Fruit fly (Drosophila melanogaster): Measurements from ENCODE around the gene Cad96Ca.

Gene Cad96Ca

DNA sequence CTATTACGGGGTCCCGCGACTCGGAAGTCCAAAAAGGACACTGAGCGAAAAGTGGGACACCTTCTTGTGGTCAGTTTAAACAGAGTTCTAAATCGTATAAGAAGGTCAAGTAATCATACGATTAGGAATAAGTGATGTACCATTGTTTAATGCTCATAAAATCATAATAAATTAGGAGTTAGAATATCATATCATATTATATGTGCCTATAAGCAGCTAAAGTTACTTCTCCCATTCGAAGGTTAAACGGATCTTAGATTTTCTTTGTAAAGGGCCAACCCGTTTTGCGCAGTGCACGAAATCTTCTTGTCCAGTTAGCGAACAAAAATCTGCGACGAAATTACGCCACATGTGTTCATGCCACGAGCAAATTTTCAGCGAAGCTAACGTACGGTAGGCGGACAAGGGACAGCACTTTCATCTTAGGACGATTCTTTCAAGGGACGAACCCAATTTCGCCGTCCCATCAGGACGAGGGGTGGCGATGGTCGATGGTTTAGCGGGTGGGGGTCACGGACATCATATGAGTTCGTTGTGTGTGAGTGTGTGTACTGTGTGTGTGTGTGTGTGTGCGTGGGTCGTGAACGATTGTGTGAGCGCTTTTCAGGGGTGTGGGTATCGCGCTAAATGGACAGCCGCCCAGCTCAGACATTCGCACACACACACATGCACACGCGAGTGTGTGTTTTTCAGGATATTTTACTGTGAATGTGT, 39.7 kb downstream of the Cad96Ca start:
- TF ChIP-seq CG8478 (optimal IDR thresholded peaks at IDR 0.05) = no peak
- TF ChIP-seq Dll (optimal IDR thresholded peaks at IDR 0.05) = no peak
- TF ChIP-seq psq (optimal IDR thresholded peaks at IDR 0.05) = no peak
- no peak for TF ChIP-seq pan (optimal IDR thresholded peaks at IDR 0.05)
- no peak for TF ChIP-seq usp (GFP tag; optimal IDR thresholded peaks at IDR 0.05)
- TF ChIP-seq EcR (GFP tag; optimal IDR thresholded peaks at IDR 0.05) = no peak

DNA sequence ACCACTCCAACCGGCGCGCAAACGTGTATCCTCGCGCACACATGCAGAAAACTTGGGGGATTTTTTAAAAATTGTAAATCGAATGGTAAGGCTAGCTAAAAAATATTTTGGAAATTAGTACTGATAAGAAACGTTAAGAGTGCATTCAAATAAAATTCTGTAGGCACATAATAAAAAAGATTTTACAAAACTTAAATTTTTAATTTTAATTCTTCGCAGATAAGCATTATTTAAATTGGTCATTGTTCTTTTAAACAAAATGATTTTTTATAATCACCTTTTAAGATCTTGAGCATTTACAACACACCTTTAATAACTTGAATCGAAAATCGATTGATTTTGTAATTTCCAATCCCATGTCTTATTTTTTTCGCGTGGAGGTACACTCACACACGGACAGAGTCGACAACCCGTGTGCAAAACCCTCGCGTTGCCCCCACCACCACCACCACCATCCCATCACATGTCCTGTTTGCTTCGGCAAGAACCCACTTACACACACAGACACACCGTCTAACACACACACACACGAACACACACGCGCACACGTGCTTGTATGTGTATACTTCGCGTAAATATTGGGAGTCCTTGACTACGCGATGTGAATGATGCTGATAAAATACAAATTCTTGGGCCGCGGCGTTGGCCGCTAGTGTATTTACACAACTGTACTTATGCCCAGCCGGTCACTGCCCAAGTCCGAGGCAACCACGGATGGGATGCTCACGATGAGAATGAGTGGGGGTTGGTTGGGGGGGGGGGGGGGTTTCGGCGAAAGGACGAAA, 40.5 kb downstream of the Cad96Ca start:
- TF ChIP-seq CG8478 (optimal IDR thresholded peaks at IDR 0.05) (no peak), EcR (GFP tag; optimal IDR thresholded peaks at IDR 0.05) (no peak), usp (GFP tag; optimal IDR thresholded peaks at IDR 0.05) (no peak), Dll (optimal IDR thresholded peaks at IDR 0.05) (no peak), pan (optimal IDR thresholded peaks at IDR 0.05) (no peak), psq (optimal IDR thresholded peaks at IDR 0.05) (no peak)

DNA sequence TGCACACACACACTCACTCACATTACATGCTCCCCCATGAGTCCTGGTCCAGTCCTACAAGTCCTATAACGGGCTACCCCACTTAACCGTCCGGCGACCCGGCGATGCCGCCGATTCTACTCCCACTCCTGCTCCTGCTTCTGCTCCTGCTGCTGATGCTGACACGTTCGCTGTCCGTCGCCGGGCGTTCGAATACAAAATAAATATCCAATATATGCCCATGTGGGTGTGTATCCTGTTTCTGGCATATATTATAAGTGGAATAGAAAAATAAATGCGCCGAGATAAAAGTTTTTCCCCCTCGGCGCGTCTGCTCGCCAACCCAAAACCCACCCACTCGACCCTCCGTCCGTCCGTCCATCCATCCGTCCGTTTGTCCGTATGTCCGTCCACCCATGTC, 41.3 kb downstream of the Cad96Ca start:
- TF ChIP-seq CG8478 (optimal IDR thresholded peaks at IDR 0.05) = no peak
- TF ChIP-seq pan (optimal IDR thresholded peaks at IDR 0.05) = no peak
- TF ChIP-seq usp (GFP tag; optimal IDR thresholded peaks at IDR 0.05) = no peak
- no peak for TF ChIP-seq Dll (optimal IDR thresholded peaks at IDR 0.05)
- no peak for TF ChIP-seq EcR (GFP tag; optimal IDR thresholded peaks at IDR 0.05)

DNA sequence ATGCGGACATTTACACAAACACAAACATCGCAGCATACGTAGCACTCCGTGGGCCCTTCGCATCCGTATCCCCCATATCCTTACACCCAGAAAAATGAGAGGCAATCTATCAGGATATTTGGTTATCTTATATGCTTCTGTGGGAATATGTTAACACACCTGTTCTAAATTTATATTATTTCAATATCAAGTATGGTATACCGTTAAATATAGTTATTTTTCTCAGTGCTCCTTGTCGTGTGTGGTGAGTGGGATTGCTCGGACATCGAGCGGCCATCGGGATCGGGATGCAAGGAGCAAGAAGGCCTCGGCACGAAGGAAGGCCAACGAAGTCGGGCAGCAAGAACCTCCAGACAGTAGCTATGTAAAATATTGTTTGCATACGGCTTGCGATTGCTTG, 46.6 kb downstream of the Cad96Ca start:
- no peak for TF ChIP-seq CG8478 (optimal IDR thresholded peaks at IDR 0.05)
- TF ChIP-seq psq (optimal IDR thresholded peaks at IDR 0.05) = no peak
- TF ChIP-seq pan (optimal IDR thresholded peaks at IDR 0.05) = no peak
- TF ChIP-seq EcR (GFP tag; optimal IDR thresholded peaks at IDR 0.05) = no peak
- TF ChIP-seq Dll (optimal IDR thresholded peaks at IDR 0.05) = no peak
- TF ChIP-seq usp (GFP tag; optimal IDR thresholded peaks at IDR 0.05) = no peak

DNA sequence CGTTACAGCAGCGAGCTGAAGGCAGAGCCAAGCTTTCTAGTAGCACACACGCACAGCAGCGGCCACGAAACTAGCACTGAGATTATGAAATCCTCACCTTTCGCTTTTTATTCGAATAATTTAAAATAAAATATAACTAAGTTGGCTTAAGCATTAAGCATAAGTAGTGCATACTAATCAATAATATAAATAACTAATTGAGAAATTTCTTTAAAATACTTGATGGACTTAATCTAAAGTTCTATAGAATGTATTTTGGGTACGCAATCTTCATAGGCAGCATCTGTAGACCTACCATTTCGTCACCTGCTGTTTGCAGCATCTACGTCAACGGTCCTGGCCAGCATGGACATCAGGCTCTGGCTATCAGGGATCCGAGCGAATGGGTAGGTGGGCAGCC, 55.7 kb downstream of the Cad96Ca start:
- TF ChIP-seq usp (GFP tag; optimal IDR thresholded peaks at IDR 0.05) (no peak), Dll (optimal IDR thresholded peaks at IDR 0.05) (no peak), psq (optimal IDR thresholded peaks at IDR 0.05) (no peak), CG8478 (optimal IDR thresholded peaks at IDR 0.05) (no peak), pan (optimal IDR thresholded peaks at IDR 0.05) (no peak), EcR (GFP tag; optimal IDR thresholded peaks at IDR 0.05) (no peak)
